Worm (Caenorhabditis elegans) whole organism, L3 larva: ENCODE data around the gene chil-8.

ENCODE experiments used
- ZK546.5 ChIP-seq: sonication (generic microtip); optimal IDR thresholded peaks from 2 replicates; lab custom pipeline; 2017; ENCODE audit warnings: missing biosample characterization, missing genetic modification characterization
- aly-2 ChIP-seq: fragments of 150-350 bp; optimal IDR thresholded peaks from 2 replicates; lab custom pipeline; 2014; ENCODE audit warnings: missing biosample characterization, missing genetic modification characterization
- ama-1 ChIP-seq: fragments of 150-350 bp; optimal IDR thresholded peaks from 2 replicates; lab custom pipeline; 2018
- ceh-16 ChIP-seq: sonication (generic microtip); optimal IDR thresholded peaks from 2 replicates; lab custom pipeline; 2017; ENCODE audit warnings: missing biosample characterization, missing genetic modification characterization
- ceh-28 ChIP-seq: fragments of 150-350 bp; optimal IDR thresholded peaks from 2 replicates; lab custom pipeline; 2014; ENCODE audit warnings: missing biosample characterization, missing genetic modification reagents, missing genetic modification characterization
- ceh-82 ChIP-seq: fragments of 150-350 bp; optimal IDR thresholded peaks from 2 replicates; lab custom pipeline; 2014; ENCODE audit warnings: missing biosample characterization, missing genetic modification characterization
- ceh-9 ChIP-seq: sonication (generic microtip); optimal IDR thresholded peaks from 2 replicates; lab custom pipeline; 2018; ENCODE audit warnings: missing biosample characterization, missing genetic modification characterization
- daf-12 ChIP-seq: fragments of 150-350 bp; optimal IDR thresholded peaks from 2 replicates; lab custom pipeline; 2014; ENCODE audit warnings: missing biosample characterization, missing genetic modification reagents, missing genetic modification characterization
- egl-27 ChIP-seq: sonication (generic microtip); optimal IDR thresholded peaks from 4 replicates; lab custom pipeline; 2017; ENCODE audit warnings: missing biosample characterization, missing genetic modification reagents, missing genetic modification characterization
- egl-5 ChIP-seq: fragments of 150-350 bp; optimal IDR thresholded peaks from 2 replicates; lab custom pipeline; 2017; ENCODE audit warnings: missing biosample characterization, missing genetic modification reagents, missing genetic modification characterization, inconsistent platforms
- elt-1 ChIP-seq: fragments of 150-350 bp; optimal IDR thresholded peaks from 2 replicates; lab custom pipeline; 2014; ENCODE audit warnings: missing biosample characterization, missing genetic modification characterization
- elt-2 ChIP-seq: sonication (generic microtip); optimal IDR thresholded peaks from 2 replicates; lab custom pipeline; 2016; ENCODE audit warnings: missing genetic modification reagents, mild to moderate bottlenecking, missing genetic modification characterization, missing compliant biosample characterization
- elt-3 ChIP-seq, 3 experiments: fragments of 150-350 bp in 1 of 3; sonication (generic microtip) in 2 of 3; optimal IDR thresholded peaks; 2 replicates in 2 of 3; 4 replicates in 1 of 3; lab custom pipeline; 2014 to 2017; ENCODE audit warnings: missing biosample characterization in 3 of 3, missing genetic modification characterization in 3 of 3
- eor-1 ChIP-seq, 2 experiments: fragments of 150-350 bp; optimal IDR thresholded peaks; 2 replicates each; lab custom pipeline; 2014 to 2018; ENCODE audit warnings: missing biosample characterization in 2 of 2, missing genetic modification characterization in 2 of 2
- fkh-10 ChIP-seq: sonication (generic microtip); optimal IDR thresholded peaks from 2 replicates; lab custom pipeline; 2017; ENCODE audit warnings: missing biosample characterization, missing genetic modification reagents, missing genetic modification characterization
- fkh-2 ChIP-seq: fragments of 150-350 bp; optimal IDR thresholded peaks from 2 replicates; lab custom pipeline; 2014; ENCODE audit warnings: missing biosample characterization, missing genetic modification reagents, missing genetic modification characterization
- fos-1 ChIP-seq: fragments of 150-350 bp; optimal IDR thresholded peaks from 2 replicates; lab custom pipeline; 2014; ENCODE audit warnings: missing biosample characterization, missing genetic modification characterization
- hmg-11 ChIP-seq: sonication (generic microtip); optimal IDR thresholded peaks from 2 replicates; lab custom pipeline; 2016; ENCODE audit warnings: missing genetic modification characterization, missing compliant biosample characterization
- lin-39 ChIP-seq: fragments of 150-350 bp; optimal IDR thresholded peaks from 2 replicates; lab custom pipeline; 2018; ENCODE audit warnings: missing biosample characterization, missing genetic modification reagents, missing genetic modification characterization
- lsy-12 ChIP-seq: sonication (generic microtip); optimal IDR thresholded peaks from 2 replicates; lab custom pipeline; 2016; ENCODE audit warnings: mild to moderate bottlenecking, missing genetic modification characterization, missing compliant biosample characterization
- mdl-1 ChIP-seq: fragments of 150-350 bp; optimal IDR thresholded peaks from 2 replicates; lab custom pipeline; 2014; ENCODE audit warnings: missing biosample characterization, missing genetic modification characterization
- mml-1 ChIP-seq: fragments of 150-350 bp; sonication (generic microtip); optimal IDR thresholded peaks from 3 replicates; lab custom pipeline; 2014; ENCODE audit warnings: missing biosample characterization, missing genetic modification characterization
- nfya-1 ChIP-seq: sonication (generic microtip); optimal IDR thresholded peaks from 2 replicates; lab custom pipeline; 2017; ENCODE audit warnings: missing genetic modification characterization, mild to moderate bottlenecking, missing compliant biosample characterization, antibody characterized with exemption, moderate library complexity; ENCODE audit not compliant: insufficient read depth
- nhr-11 ChIP-seq: fragments of 150-350 bp; optimal IDR thresholded peaks from 2 replicates; lab custom pipeline; 2014; ENCODE audit warnings: missing biosample characterization, missing genetic modification characterization
- nhr-12 ChIP-seq: fragments of 150-350 bp; optimal IDR thresholded peaks from 2 replicates; lab custom pipeline; 2014; ENCODE audit warnings: missing biosample characterization, missing genetic modification characterization
- nhr-23 ChIP-seq: fragments of 150-350 bp; optimal IDR thresholded peaks from 2 replicates; lab custom pipeline; 2014; ENCODE audit warnings: missing biosample characterization, missing genetic modification reagents, missing genetic modification characterization
- nhr-237 ChIP-seq: fragments of 150-350 bp; optimal IDR thresholded peaks from 2 replicates; lab custom pipeline; 2014; ENCODE audit warnings: missing biosample characterization, missing genetic modification characterization
- nhr-43 ChIP-seq: sonication (generic microtip); optimal IDR thresholded peaks from 2 replicates; lab custom pipeline; 2016; ENCODE audit warnings: mild to moderate bottlenecking, missing genetic modification characterization, missing compliant biosample characterization; ENCODE audit not compliant: poor library complexity, severe bottlenecking
- nhr-67 ChIP-seq: fragments of 150-350 bp; optimal IDR thresholded peaks from 2 replicates; lab custom pipeline; 2014; ENCODE audit warnings: missing biosample characterization, missing genetic modification characterization
- nhr-76 ChIP-seq: fragments of 150-350 bp; sonication (generic microtip); optimal IDR thresholded peaks from 5 replicates; lab custom pipeline; 2014; ENCODE audit warnings: missing biosample characterization, missing genetic modification characterization
- nhr-77 ChIP-seq: fragments of 150-350 bp; optimal IDR thresholded peaks from 2 replicates; lab custom pipeline; 2014; ENCODE audit warnings: missing biosample characterization, missing genetic modification characterization
- pha-4 ChIP-seq: fragments of 150-350 bp; optimal IDR thresholded peaks from 2 replicates; lab custom pipeline; 2014; ENCODE audit warnings: missing biosample characterization, missing genetic modification reagents, missing genetic modification characterization
- sea-2 ChIP-seq: fragments of 150-350 bp; sonication (generic microtip); optimal IDR thresholded peaks from 4 replicates; lab custom pipeline; 2014; ENCODE audit warnings: missing biosample characterization, missing genetic modification reagents, missing genetic modification characterization
- snpc-4 ChIP-seq: fragments of 150-350 bp; optimal IDR thresholded peaks from 2 replicates; lab custom pipeline; 2014; ENCODE audit warnings: missing biosample characterization, missing genetic modification characterization
- tbx-2 ChIP-seq: sonication (generic microtip); optimal IDR thresholded peaks from 2 replicates; lab custom pipeline; 2016; ENCODE audit warnings: mild to moderate bottlenecking, missing genetic modification characterization, missing compliant biosample characterization
- unc-62 ChIP-seq: fragments of 150-350 bp; sonication (generic microtip); optimal IDR thresholded peaks from 4 replicates; lab custom pipeline; 2014; ENCODE audit warnings: missing biosample characterization, missing genetic modification reagents, missing genetic modification characterization
- ztf-4 ChIP-seq: fragments of 150-350 bp; optimal IDR thresholded peaks from 2 replicates; lab custom pipeline; 2014; ENCODE audit warnings: missing biosample characterization, missing genetic modification characterization

The chil-8 gene

DNA sequence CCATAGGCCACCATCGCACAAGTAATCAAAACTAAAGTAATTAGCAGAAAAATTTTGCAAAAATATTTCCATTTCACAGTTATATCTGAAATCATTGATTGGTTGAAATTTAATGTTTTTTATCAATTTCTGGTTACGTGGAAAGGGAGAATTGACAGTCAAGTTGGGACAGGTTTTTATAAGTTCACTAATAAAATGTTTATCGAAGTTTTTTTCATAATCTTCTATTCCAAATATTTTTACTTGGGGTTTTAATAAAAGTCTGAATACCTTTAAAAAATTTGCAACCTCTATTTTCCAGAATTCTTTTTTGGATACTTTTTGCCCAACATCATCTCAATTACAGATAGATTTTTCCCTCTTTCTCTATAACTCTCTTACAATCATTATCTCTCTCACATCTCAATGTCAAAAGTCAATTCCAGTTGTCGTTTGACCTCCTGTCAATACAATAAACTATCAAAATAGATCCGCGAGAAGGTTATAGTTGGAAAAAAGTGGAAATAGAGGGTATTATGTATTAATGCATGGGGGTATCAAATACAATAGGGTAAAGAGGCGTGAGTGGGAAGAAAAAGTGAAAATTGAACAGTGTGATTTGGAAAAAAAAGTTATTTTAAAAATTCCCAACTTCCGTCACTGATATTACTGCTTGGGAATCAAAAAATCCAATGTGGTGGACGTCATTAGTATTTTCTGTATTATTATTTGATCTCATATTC is 1.8 kb upstream of the chil-8 start, which contains the start of the genes chil-2 and ctsa-3.2:
Gene chil-2, minus strand, starts transcription at position 101 of the 722 bp plus-strand sequence.
Gene ctsa-3.2, plus strand, starts transcription at position 672 of the 722 bp plus-strand sequence.
- TF ChIP-seq nhr-23 (tag; lab: Kevin White, UChicago): no peak
- no peak for TF ChIP-seq ceh-82 (tag; lab: Kevin White, UChicago)
- TF ChIP-seq nhr-43 (tag; lab: Kevin White, UChicago): no peak
- no peak for TF ChIP-seq nhr-237 (tag; lab: Kevin White, UChicago)
- no peak for TF ChIP-seq nhr-12
- TF ChIP-seq nhr-76 (tag; lab: Kevin White, UChicago): no peak
- no peak for TF ChIP-seq sea-2 (GFP tag; lab: Kevin White, UChicago)
- TF ChIP-seq nfya-1: no peak
- TF ChIP-seq egl-27 (tag; lab: Kevin White, UChicago): no peak
- TF ChIP-seq mdl-1 (tag; lab: Kevin White, UChicago): no peak
- TF ChIP-seq ama-1 (lab: Kevin White, UChicago): no peak
- TF ChIP-seq nhr-67 (tag; lab: Kevin White, UChicago): no peak
- no peak for TF ChIP-seq ceh-28
- no peak for TF ChIP-seq fkh-10 (GFP tag; lab: Kevin White, UChicago)
- no peak for TF ChIP-seq unc-62
- no peak for TF ChIP-seq elt-3 (tag; optimal IDR thresholded peaks at IDR 0.05; lab: Kevin White, UChicago)
- no peak for TF ChIP-seq mml-1 (tag; lab: Kevin White, UChicago)
- no peak for TF ChIP-seq ceh-16

DNA sequence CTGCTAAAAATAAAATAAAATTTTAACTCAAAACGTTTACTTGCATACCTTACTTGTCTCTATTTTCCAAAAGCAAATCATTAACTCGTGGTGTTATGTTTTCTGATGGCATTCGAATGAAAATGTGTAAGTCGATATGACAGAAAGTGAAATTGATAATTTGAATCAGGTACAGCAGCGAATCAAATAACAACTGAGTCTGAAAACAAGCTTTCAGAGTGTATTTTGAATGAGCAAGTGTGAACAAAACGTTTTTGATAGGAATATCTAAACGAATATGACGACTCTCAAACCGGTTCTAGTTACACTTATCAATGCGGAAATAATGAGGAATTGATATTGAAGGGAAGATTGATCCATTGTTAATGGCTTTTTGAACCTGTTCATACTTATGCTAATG is 1.8 kb downstream of the chil-8 start, which contains the start of gene chil-7:
Gene chil-7, minus strand, starts transcription at position 112 of the 400 bp plus-strand sequence.
- no peak for TF ChIP-seq daf-12 (tag; lab: Kevin White, UChicago)
- TF ChIP-seq unc-62: no peak
- TF ChIP-seq ceh-82 (tag; lab: Kevin White, UChicago): no peak
- TF ChIP-seq nhr-43 (tag; lab: Kevin White, UChicago): no peak
- TF ChIP-seq aly-2 (tag; lab: Kevin White, UChicago): no peak
- no peak for TF ChIP-seq fkh-2
- no peak for TF ChIP-seq nhr-76 (tag; lab: Kevin White, UChicago)
- no peak for TF ChIP-seq tbx-2 (tag; lab: Kevin White, UChicago)
- no peak for TF ChIP-seq fos-1 (tag; lab: Kevin White, UChicago)
- no peak for TF ChIP-seq ZK546.5 (tag; lab: Kevin White, UChicago)
- TF ChIP-seq snpc-4 (tag; lab: Kevin White, UChicago): no peak
- no peak for TF ChIP-seq fkh-10 (GFP tag; lab: Kevin White, UChicago)
- no peak for TF ChIP-seq nhr-67 (tag; lab: Kevin White, UChicago)
- TF ChIP-seq ceh-9 (tag; lab: Kevin White, UChicago): no peak
- no peak for TF ChIP-seq mml-1 (tag; lab: Kevin White, UChicago)
- no peak for TF ChIP-seq elt-1 (tag; lab: Kevin White, UChicago)
- TF ChIP-seq sea-2 (GFP tag; lab: Kevin White, UChicago): no peak
- TF ChIP-seq egl-5: no peak
- TF ChIP-seq nhr-12: no peak
- TF ChIP-seq ceh-16: no peak

DNA sequence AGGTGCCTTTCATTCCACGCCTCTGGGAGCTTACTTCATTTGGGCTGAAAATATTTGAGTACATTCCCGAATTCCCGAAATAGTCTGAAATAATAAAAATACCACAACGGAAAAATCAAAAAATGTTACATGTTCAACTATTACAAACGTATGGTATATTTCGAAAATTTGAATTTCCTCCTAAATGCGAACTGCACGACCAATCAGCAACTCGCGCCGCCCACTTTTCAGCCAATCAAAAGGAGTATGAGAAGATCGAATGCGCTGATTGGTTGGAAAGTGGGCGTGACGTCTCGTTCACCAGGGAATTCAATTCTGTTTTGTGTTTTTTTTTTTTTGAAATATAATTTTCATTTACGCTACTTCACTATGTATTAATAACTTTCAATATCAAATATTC is 4.2 kb downstream of the chil-8 start, which contains the start of gene old-1:
Gene old-1, minus strand, starts transcription at position 50 of the 400 bp plus-strand sequence.
- no peak for TF ChIP-seq fkh-10 (GFP tag; lab: Kevin White, UChicago)
- TF ChIP-seq nfya-1: peak; percentile 51

DNA sequence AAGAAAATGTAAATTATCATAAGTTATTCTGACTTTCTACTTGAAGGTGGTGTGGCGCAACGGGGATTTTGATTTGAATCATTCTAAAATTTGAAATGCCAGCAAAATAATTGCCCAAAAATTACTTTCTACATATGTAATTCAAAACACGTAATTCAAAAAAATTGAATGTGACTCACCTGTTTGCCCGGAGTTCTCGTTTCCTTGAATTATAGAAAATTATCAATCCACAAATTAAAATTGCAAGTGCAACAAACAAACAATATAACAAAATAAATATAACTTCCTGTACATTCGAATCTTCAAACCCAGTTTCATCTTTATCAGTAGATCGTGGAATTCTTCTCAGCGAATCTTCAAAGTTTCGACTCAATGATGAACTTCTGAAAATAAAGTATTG is 4.7 kb downstream of the chil-8 start:
- TF ChIP-seq nhr-77 (tag; lab: Kevin White, UChicago) (no peak), lsy-12 (tag; lab: Kevin White, UChicago) (no peak), nhr-23 (tag; lab: Kevin White, UChicago) (no peak), pha-4 (tag; lab: Kevin White, UChicago) (no peak), nhr-11 (tag; lab: Kevin White, UChicago) (no peak), unc-62 (no peak), elt-3 (tag; optimal IDR thresholded peaks at IDR 0.05; lab: Kevin White, UChicago) (no peak), elt-2 (tag; lab: Kevin White, UChicago) (no peak), nhr-67 (tag; lab: Kevin White, UChicago) (no peak), eor-1 (tag; optimal IDR thresholded peaks at IDR 0.05; lab: Kevin White, UChicago) (no peak), nfya-1 (no peak), nhr-76 (tag; lab: Kevin White, UChicago) (no peak), egl-5 (no peak), ceh-9 (tag; lab: Kevin White, UChicago) (no peak), lin-39 (no peak), ceh-16 (no peak), hmg-11 (tag; lab: Kevin White, UChicago) (no peak), ztf-4 (no peak), nhr-237 (tag; lab: Kevin White, UChicago) (no peak), nhr-43 (tag; lab: Kevin White, UChicago) (no peak)
